Worm (Caenorhabditis elegans) whole organism, late embryonic: ENCODE measurements around the gene F13B6.2.
A peak's percentile ranks its signal among the peaks of the same experiment; 100 is the strongest.

ENCODE experiments used
- C08G9.2 ChIP-seq: sonication (generic microtip); optimal IDR thresholded peaks from 2 replicates; lab custom pipeline; 2016; ENCODE audit warnings: mild to moderate bottlenecking, missing genetic modification characterization, moderate library complexity, missing compliant biosample characterization
- C38D4.7 ChIP-seq: fragments of 200-800 bp; sonication (Bioruptor generic); optimal IDR thresholded peaks from 2 replicates; lab custom pipeline; 2018; ENCODE audit warnings: mild to moderate bottlenecking, missing genetic modification characterization, moderate library complexity, missing compliant biosample characterization
- F13H6.1 ChIP-seq: sonication (generic microtip); optimal IDR thresholded peaks from 2 replicates; lab custom pipeline; 2016; ENCODE audit warnings: missing genetic modification characterization, missing compliant biosample characterization
- K02D7.2 ChIP-seq: sonication (generic microtip); optimal IDR thresholded peaks from 2 replicates; lab custom pipeline; 2017; ENCODE audit warnings: mild to moderate bottlenecking, missing genetic modification characterization, missing compliant biosample characterization
- K09A11.1 ChIP-seq: sonication (generic microtip); optimal IDR thresholded peaks from 2 replicates; lab custom pipeline; 2017; ENCODE audit warnings: antibody characterized with exemption, mild to moderate bottlenecking, missing genetic modification characterization, missing compliant biosample characterization; ENCODE audit not compliant: insufficient read depth
- Y22D7AL.16 ChIP-seq: sonication (generic microtip); optimal IDR thresholded peaks from 2 replicates; lab custom pipeline; 2016; ENCODE audit warnings: missing genetic modification characterization, missing compliant biosample characterization
- ama-1 ChIP-seq: fragments of 150-350 bp; optimal IDR thresholded peaks from 2 replicates; lab custom pipeline; 2014
- ceh-14 ChIP-seq: sonication (generic microtip); optimal IDR thresholded peaks from 2 replicates; lab custom pipeline; 2016; ENCODE audit warnings: missing genotype, missing genetic modification characterization, missing compliant biosample characterization
- ceh-19 ChIP-seq: fragments of 200-800 bp; sonication (Bioruptor generic); optimal IDR thresholded peaks from 2 replicates; lab custom pipeline; 2018; ENCODE audit warnings: mild to moderate bottlenecking, missing genetic modification characterization, missing compliant biosample characterization
- ceh-22 ChIP-seq: sonication (generic microtip); optimal IDR thresholded peaks from 2 replicates; lab custom pipeline; 2017; ENCODE audit warnings: missing biosample characterization, missing genetic modification characterization
- ceh-30 ChIP-seq: fragments of 150-350 bp; optimal IDR thresholded peaks from 2 replicates; lab custom pipeline; 2014; ENCODE audit warnings: missing biosample characterization, missing genetic modification characterization
- ceh-34 ChIP-seq: sonication (generic microtip); optimal IDR thresholded peaks from 2 replicates; lab custom pipeline; 2016; ENCODE audit warnings: mild to moderate bottlenecking, missing genetic modification characterization, missing compliant biosample characterization
- ceh-6 ChIP-seq: fragments of 200-800 bp; sonication (Bioruptor generic); optimal IDR thresholded peaks from 2 replicates; lab custom pipeline; 2018; ENCODE audit warnings: mild to moderate bottlenecking, missing genetic modification characterization, missing compliant biosample characterization
- che-1 ChIP-seq: sonication (generic microtip); optimal IDR thresholded peaks from 2 replicates; lab custom pipeline; 2016; ENCODE audit warnings: mild to moderate bottlenecking, missing genetic modification characterization, missing compliant biosample characterization
- elt-2 ChIP-seq: sonication (generic microtip); optimal IDR thresholded peaks from 2 replicates; lab custom pipeline; 2016; ENCODE audit warnings: missing genetic modification reagents, missing genetic modification characterization, missing compliant biosample characterization
- elt-4 ChIP-seq: sonication (generic microtip); optimal IDR thresholded peaks from 2 replicates; lab custom pipeline; 2016; ENCODE audit warnings: missing genetic modification characterization, missing compliant biosample characterization
- fax-1 ChIP-seq: sonication (generic microtip); optimal IDR thresholded peaks from 2 replicates; lab custom pipeline; 2016; ENCODE audit warnings: missing genotype, missing genetic modification characterization, missing compliant biosample characterization
- fkh-6 ChIP-seq: sonication (generic microtip); optimal IDR thresholded peaks from 2 replicates; lab custom pipeline; 2016; ENCODE audit warnings: missing genetic modification characterization, missing compliant biosample characterization
- hlh-15 ChIP-seq: sonication (generic microtip); optimal IDR thresholded peaks from 2 replicates; lab custom pipeline; 2016; ENCODE audit warnings: missing genetic modification characterization, missing compliant biosample characterization
- hlh-30 ChIP-seq: sonication (generic microtip); optimal IDR thresholded peaks from 2 replicates; lab custom pipeline; 2017; ENCODE audit warnings: antibody characterized with exemption, missing genetic modification characterization, missing compliant biosample characterization; ENCODE audit not compliant: insufficient read depth
- hlh-6 ChIP-seq: sonication (generic microtip); optimal IDR thresholded peaks from 2 replicates; lab custom pipeline; 2016; ENCODE audit warnings: missing genotype, missing genetic modification characterization, missing compliant biosample characterization
- lin-11 ChIP-seq: fragments of 200-800 bp; sonication (Bioruptor generic); optimal IDR thresholded peaks from 2 replicates; lab custom pipeline; 2018; ENCODE audit warnings: mild to moderate bottlenecking, missing genetic modification characterization, missing compliant biosample characterization
- madf-2 ChIP-seq: sonication (generic microtip); optimal IDR thresholded peaks from 2 replicates; lab custom pipeline; 2017; ENCODE audit warnings: missing genetic modification characterization, missing compliant biosample characterization
- nfya-1 ChIP-seq: sonication (generic microtip); optimal IDR thresholded peaks from 2 replicates; lab custom pipeline; 2017; ENCODE audit warnings: missing genetic modification characterization, mild to moderate bottlenecking, missing compliant biosample characterization, antibody characterized with exemption, moderate library complexity
- nhr-11 ChIP-seq: fragments of 150-350 bp; optimal IDR thresholded peaks from 2 replicates; lab custom pipeline; 2014; ENCODE audit warnings: missing biosample characterization, missing genetic modification characterization
- nhr-232 ChIP-seq: sonication (generic microtip); optimal IDR thresholded peaks from 2 replicates; lab custom pipeline; 2016; ENCODE audit warnings: missing genetic modification characterization, missing compliant biosample characterization
- npax-4 ChIP-seq: sonication (generic microtip); optimal IDR thresholded peaks from 2 replicates; lab custom pipeline; 2016; ENCODE audit warnings: missing genetic modification characterization, missing compliant biosample characterization
- pag-3 ChIP-seq: sonication (generic microtip); optimal IDR thresholded peaks from 2 replicates; lab custom pipeline; 2016; ENCODE audit warnings: missing compliant biosample characterization, missing genetic modification characterization, borderline replicate concordance
- pat-9 ChIP-seq: fragments of 200-800 bp; sonication (Bioruptor generic); optimal IDR thresholded peaks from 2 replicates; lab custom pipeline; 2018; ENCODE audit warnings: mild to moderate bottlenecking, missing genetic modification characterization, moderate library complexity, missing compliant biosample characterization
- pax-1 ChIP-seq: fragments of 150-350 bp; optimal IDR thresholded peaks from 2 replicates; lab custom pipeline; 2014; ENCODE audit warnings: missing biosample characterization, missing genetic modification characterization
- pha-4 ChIP-seq: fragments of 150-350 bp; optimal IDR thresholded peaks from 2 replicates; lab custom pipeline; 2018; ENCODE audit warnings: missing biosample characterization, missing genetic modification reagents, missing genetic modification characterization
- pros-1 ChIP-seq: fragments of 150-350 bp; optimal IDR thresholded peaks from 2 replicates; lab custom pipeline; 2014; ENCODE audit warnings: missing biosample characterization, missing genetic modification reagents, missing genetic modification characterization
- ref-2 ChIP-seq: sonication (generic microtip); optimal IDR thresholded peaks from 2 replicates; lab custom pipeline; 2016; ENCODE audit warnings: missing genetic modification characterization, missing compliant biosample characterization
- rnt-1 ChIP-seq: sonication (generic microtip); optimal IDR thresholded peaks from 2 replicates; lab custom pipeline; 2016; ENCODE audit warnings: missing genetic modification characterization, missing compliant biosample characterization
- sdc-2 ChIP-seq: sonication (generic microtip); optimal IDR thresholded peaks from 2 replicates; lab custom pipeline; 2016; ENCODE audit warnings: missing genotype, missing genetic modification characterization, missing compliant biosample characterization
- sox-2 ChIP-seq: fragments of 200-800 bp; sonication (Bioruptor generic); IDR thresholded peaks from 2 replicates; pipeline ENCODE4 v1.3.6; 2022; ENCODE audit warnings: missing genetic modification reagents, missing genetic modification characterization, missing compliant biosample characterization
- tbx-2 ChIP-seq: sonication (generic microtip); optimal IDR thresholded peaks from 2 replicates; lab custom pipeline; 2016; ENCODE audit warnings: missing genetic modification characterization, missing compliant biosample characterization
- tbx-7 ChIP-seq: sonication (generic microtip); optimal IDR thresholded peaks from 2 replicates; lab custom pipeline; 2016; ENCODE audit warnings: missing genotype, missing genetic modification characterization, missing compliant biosample characterization
- unc-3 ChIP-seq, 2 experiments: fragments of 200-800 bp in 1 of 2; sonication (Bioruptor generic) in 1 of 2; sonication (generic microtip) in 1 of 2; conservative IDR thresholded peaks in 1 of 2; optimal IDR thresholded peaks in 1 of 2; 2 replicates each; pipeline versions ENCODE4 v1.3.6 to Lab custom; 2016 to 2022; ENCODE audit warnings: missing compliant biosample characterization in 2 of 2, missing genetic modification characterization in 2 of 2, missing genetic modification reagents in 1 of 2
- unc-55 ChIP-seq: sonication (generic microtip); optimal IDR thresholded peaks from 2 replicates; lab custom pipeline; 2017; ENCODE audit warnings: missing biosample characterization, missing genetic modification reagents, missing genetic modification characterization
- unc-86 ChIP-seq: sonication (generic microtip); optimal IDR thresholded peaks from 2 replicates; lab custom pipeline; 2016; ENCODE audit warnings: missing genetic modification characterization, missing compliant biosample characterization
- zip-5 ChIP-seq: sonication (generic microtip); optimal IDR thresholded peaks from 2 replicates; lab custom pipeline; 2016; ENCODE audit warnings: missing genetic modification characterization, missing compliant biosample characterization
- ztf-16 ChIP-seq: sonication (generic microtip); optimal IDR thresholded peaks from 2 replicates; lab custom pipeline; 2017; ENCODE audit warnings: missing genetic modification characterization, missing compliant biosample characterization

F13B6.2 gene

DNA sequence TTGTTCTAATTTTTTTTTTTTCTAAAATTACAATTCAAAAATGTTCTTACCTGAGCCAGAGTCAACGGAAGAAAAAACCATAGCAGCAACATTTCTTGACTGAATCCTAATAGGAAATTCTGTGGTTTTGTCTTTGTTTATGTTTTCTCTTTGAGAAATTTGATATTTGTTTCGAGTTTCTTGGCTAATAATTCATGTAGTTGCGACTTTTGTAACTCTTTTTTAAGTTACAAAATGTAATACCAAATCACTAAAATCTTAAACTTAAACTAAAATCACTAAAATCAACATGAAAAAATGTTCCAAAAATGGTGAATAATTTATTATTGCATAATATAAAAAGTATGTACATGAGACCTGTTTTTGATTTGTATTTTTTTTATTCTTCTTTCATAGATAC, 37.6 kb upstream of the F13B6.2 start, which contains the start of gene egas-4:
egas-4 (minus strand) TSS at position 101 of the 400 bp plus-strand sequence.
- TF ChIP-seq madf-2 (tag; lab: Kevin White, UChicago) (no peak), C08G9.2 (tag; lab: Kevin White, UChicago) (no peak), K02D7.2 (tag; lab: Kevin White, UChicago) (no peak), ztf-16 (tag; lab: Kevin White, UChicago) (no peak), nhr-232 (tag; lab: Kevin White, UChicago) (no peak), ceh-14 (no peak), K09A11.1 (tag; lab: Kevin White, UChicago) (no peak), ceh-6 (GFP tag; lab: Kevin White, UChicago) (no peak), tbx-2 (tag; lab: Kevin White, UChicago) (no peak), unc-55 (GFP tag; lab: Kevin White, UChicago) (no peak), che-1 (tag; lab: Kevin White, UChicago) (no peak), ceh-30 (no peak), tbx-7 (tag; lab: Kevin White, UChicago) (no peak), npax-4 (tag; lab: Kevin White, UChicago) (no peak), pha-4 (no peak)
- TF ChIP-seq, all 69 proteins: peak for 0

DNA sequence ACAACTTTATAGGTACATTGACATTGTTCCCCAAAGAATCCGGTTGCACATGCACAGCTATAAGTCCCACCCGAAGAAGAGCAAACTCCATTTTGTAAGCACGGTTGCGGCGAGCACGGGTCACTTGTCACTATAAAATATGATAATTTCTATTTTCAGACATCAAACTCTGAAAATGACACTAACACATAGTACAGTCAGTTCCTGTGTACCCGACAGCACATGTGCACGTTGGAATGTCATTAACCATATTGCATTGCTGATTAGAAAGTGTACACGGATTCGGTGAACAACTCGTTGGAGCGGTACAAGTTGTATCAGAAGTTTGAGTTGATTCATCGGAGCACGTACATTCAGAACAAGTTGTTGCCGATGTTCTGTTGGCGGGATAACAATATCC, 37.1 kb upstream of the F13B6.2 start:
- no peak for TF ChIP-seq ceh-14
- TF ChIP-seq Y22D7AL.16 = no peak
- TF ChIP-seq elt-4 (tag; lab: Kevin White, UChicago) = no peak
- TF ChIP-seq pag-3 (tag; lab: Kevin White, UChicago) = no peak
- TF ChIP-seq fkh-6 (tag; lab: Kevin White, UChicago) = no peak
- TF ChIP-seq rnt-1 (tag; lab: Kevin White, UChicago) = no peak
- no peak for TF ChIP-seq fax-1 (tag; lab: Kevin White, UChicago)
- no peak for TF ChIP-seq pax-1 (tag; lab: Kevin White, UChicago)
- no peak for TF ChIP-seq F13H6.1 (tag; lab: Kevin White, UChicago)
- no peak for TF ChIP-seq sox-2 (GFP tag; lab: Robert Waterston, UW)
- TF ChIP-seq tbx-7 (tag; lab: Kevin White, UChicago) = no peak
- no peak for TF ChIP-seq ceh-30
- TF ChIP-seq nhr-11 = no peak
- TF ChIP-seq K09A11.1 (tag; lab: Kevin White, UChicago) = no peak
- no peak for TF ChIP-seq unc-86
- TF ChIP-seq ceh-22 = no peak

DNA sequence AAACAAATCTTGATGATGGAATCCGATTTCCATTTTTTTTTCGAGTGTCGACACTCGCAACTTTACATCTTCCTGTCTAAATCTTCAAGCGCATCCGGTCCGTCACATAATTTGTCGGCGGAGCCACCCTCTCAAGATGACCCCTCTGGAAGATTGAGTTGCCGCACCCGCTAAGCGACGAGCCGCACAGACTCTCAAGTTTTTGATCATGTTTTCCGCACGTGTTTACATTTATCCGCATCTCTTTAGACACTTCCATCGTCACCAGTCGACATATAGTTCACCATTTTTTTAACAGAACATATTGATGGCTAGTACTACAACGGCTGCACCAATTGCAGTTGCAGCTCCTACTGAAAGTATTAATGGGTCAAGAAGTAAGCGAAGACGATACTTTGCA, 31.3 kb upstream of the F13B6.2 start, which contains the start of gene F55G1.1:
F55G1.1 (plus strand) TSS at position 301 of the 400 bp plus-strand sequence.
- TF ChIP-seq C38D4.7 (GFP tag; lab: Kevin White, UChicago) = no peak
- no peak for TF ChIP-seq pag-3 (tag; lab: Kevin White, UChicago)
- TF ChIP-seq unc-3 (GFP tag; conservative IDR thresholded peaks at IDR 0.05; lab: Robert Waterston, UW) = no peak
- TF ChIP-seq unc-3 (tag; optimal IDR thresholded peaks at IDR 0.05; lab: Kevin White, UChicago) = no peak
- no peak for TF ChIP-seq unc-86

- no peak for TF ChIP-seq pat-9 (tag; lab: Kevin White, UChicago)
- TF ChIP-seq ztf-16 (tag; lab: Kevin White, UChicago) = no peak
- TF ChIP-seq elt-4 (tag; lab: Kevin White, UChicago) = no peak
- no peak for TF ChIP-seq ceh-34 (tag; lab: Kevin White, UChicago)
Measured at ce11 chrIV:7488457-7488783, 28.3 kb upstream of the F13B6.2 start.

DNA sequence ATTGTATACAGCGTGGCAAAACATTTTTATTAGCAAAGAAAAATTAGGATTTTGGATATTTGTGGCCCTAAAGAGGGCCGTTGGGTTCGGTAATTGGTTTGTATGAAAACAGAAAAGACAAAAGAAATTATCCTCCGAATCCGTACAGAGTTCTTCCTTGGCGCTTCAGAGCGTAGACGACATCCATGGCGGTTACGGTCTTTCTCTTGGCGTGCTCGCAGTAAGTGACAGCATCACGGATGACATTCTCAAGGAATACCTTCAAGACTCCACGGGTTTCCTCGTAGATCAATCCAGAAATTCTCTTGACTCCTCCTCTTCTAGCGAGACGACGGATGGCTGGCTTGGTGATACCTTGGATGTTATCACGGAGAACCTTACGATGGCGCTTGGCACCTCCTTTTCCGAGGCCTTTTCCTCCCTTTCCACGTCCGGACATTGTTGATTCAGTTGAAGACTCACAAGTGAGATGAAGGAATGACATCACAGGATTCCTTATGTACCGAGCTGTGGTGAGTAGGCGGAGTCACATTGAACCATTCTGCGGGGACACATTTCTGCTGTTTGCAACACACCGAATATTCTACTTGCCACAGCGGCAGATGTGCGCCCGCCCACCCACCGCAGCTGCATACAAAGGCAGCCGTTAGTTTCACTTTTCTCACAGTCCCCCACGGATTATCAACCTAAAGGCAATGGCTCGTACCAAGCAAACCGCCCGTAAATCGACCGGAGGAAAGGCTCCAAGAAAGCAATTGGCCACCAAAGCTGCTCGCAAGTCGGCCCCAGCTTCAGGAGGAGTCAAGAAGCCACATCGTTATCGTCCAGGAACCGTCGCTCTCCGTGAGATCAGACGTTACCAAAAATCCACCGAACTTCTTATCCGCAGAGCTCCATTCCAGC, 27.7 kb upstream of the F13B6.2 start, which contains the start of the genes his-60 and his-59:
his-60 (minus strand) TSS at position 439 of the 903 bp plus-strand sequence.
his-59 (plus strand) TSS at position 696 of the 903 bp plus-strand sequence.
- no peak for TF ChIP-seq lin-11 (tag; lab: Kevin White, UChicago)
- no peak for TF ChIP-seq hlh-6 (tag; lab: Kevin White, UChicago)
- peak; percentile 33 for TF ChIP-seq nfya-1 (tag; lab: Kevin White, UChicago)
- TF ChIP-seq pros-1 (tag; lab: Kevin White, UChicago) = peak; percentile 31
- peak; percentile 76 for TF ChIP-seq tbx-2 (tag; lab: Kevin White, UChicago)
- peak; percentile 83 for TF ChIP-seq ref-2
- peak; percentile 16 for TF ChIP-seq elt-2 (tag; lab: Kevin White, UChicago)
- TF ChIP-seq zip-5 (tag; lab: Kevin White, UChicago) = no peak
- peak; percentile 25 for TF ChIP-seq hlh-30 (tag; lab: Kevin White, UChicago)
- no peak for TF ChIP-seq hlh-15 (tag; lab: Kevin White, UChicago)
- no peak for TF ChIP-seq pat-9 (tag; lab: Kevin White, UChicago)
- TF ChIP-seq nhr-11 = no peak
- peak; percentile 57 for TF ChIP-seq sdc-2 (tag; lab: Kevin White, UChicago)
- peak; percentile 24 for TF ChIP-seq ceh-22
- TF ChIP-seq ztf-16 (tag; lab: Kevin White, UChicago) = peak; percentile 16
- peak; percentile 90 for TF ChIP-seq ama-1 (lab: Kevin White, UChicago)
- no peak for TF ChIP-seq ceh-19 (GFP tag; lab: Kevin White, UChicago)
